Fruit fly (Drosophila melanogaster) whole organism, embryonic: Measurements from ENCODE around the gene CG44001.

ENCODE experiments used
- CG10979 ChIP-seq: fragments of 200-800 bp; sonication (Bioruptor generic); optimal IDR thresholded peaks from 2 replicates; lab custom pipeline; 2018; ENCODE audit warnings: missing biosample characterization, mild to moderate bottlenecking, missing genetic modification characterization, moderate library complexity
- CG13894 ChIP-seq: fragments of 200-800 bp; sonication (Bioruptor generic); optimal IDR thresholded peaks from 3 replicates; lab custom pipeline; 2018; ENCODE audit warnings: missing biosample characterization, mild to moderate bottlenecking, missing genetic modification characterization, moderate library complexity
- CG1602 ChIP-seq: fragments of 200-800 bp; sonication (Bioruptor generic); optimal IDR thresholded peaks from 3 replicates; lab custom pipeline; 2016; ENCODE audit warnings: missing biosample characterization, missing genetic modification characterization
- CG17829 ChIP-seq: fragments of 200-800 bp; optimal IDR thresholded peaks from 2 replicates; lab custom pipeline; 2019; ENCODE audit warnings: missing biosample characterization, mild to moderate bottlenecking, missing genetic modification characterization, moderate library complexity
- CG18599 ChIP-seq: fragments of 200-800 bp; sonication (Bioruptor generic); optimal IDR thresholded peaks from 3 replicates; lab custom pipeline; 2017; ENCODE audit warnings: missing biosample characterization, missing genetic modification characterization, mild to moderate bottlenecking, moderate library complexity, missing genetic modification reagents
- CG30020 ChIP-seq: fragments of 200-800 bp; optimal IDR thresholded peaks from 2 replicates; lab custom pipeline; 2019; ENCODE audit warnings: missing biosample characterization, mild to moderate bottlenecking, missing genetic modification characterization, moderate library complexity
- CG30403 ChIP-seq: fragments of 200-800 bp; sonication (Bioruptor generic); optimal IDR thresholded peaks from 3 replicates; lab custom pipeline; 2016; ENCODE audit warnings: missing biosample characterization, missing genetic modification characterization
- CG3163 ChIP-seq: fragments of 200-800 bp; sonication (Bioruptor generic); optimal IDR thresholded peaks from 3 replicates; lab custom pipeline; 2016; ENCODE audit warnings: missing biosample characterization, missing genetic modification characterization
- CG33213 ChIP-seq: fragments of 200-800 bp; sonication (Bioruptor generic); optimal IDR thresholded peaks from 3 replicates; lab custom pipeline; 2016; ENCODE audit warnings: missing biosample characterization, missing genetic modification characterization
- CG6654 ChIP-seq: fragments of 200-800 bp; sonication (Bioruptor generic); optimal IDR thresholded peaks from 2 replicates; lab custom pipeline; 2017; ENCODE audit warnings: missing biosample characterization, mild to moderate bottlenecking, missing genetic modification characterization
- CG6791 ChIP-seq: fragments of 200-800 bp; sonication (Bioruptor generic); IDR thresholded peaks from 3 replicates; pipeline ENCODE4 v1.3.6; 2022; ENCODE audit warnings: missing biosample characterization, missing genetic modification characterization; ENCODE audit not compliant: partially characterized antibody
- CG8290 ChIP-seq, 3 experiments: fragments of 200-800 bp; sonication (Bioruptor generic); optimal IDR thresholded peaks; 2 replicates each; lab custom pipeline; 2016 to 2019; ENCODE audit warnings: missing biosample characterization in 3 of 3, missing genetic modification characterization in 3 of 3, mild to moderate bottlenecking in 2 of 3, moderate library complexity in 1 of 3
- CG9609 ChIP-seq: fragments of 200-800 bp; sonication (Bioruptor generic); optimal IDR thresholded peaks from 3 replicates; lab custom pipeline; 2016; ENCODE audit warnings: missing biosample characterization, missing genetic modification characterization
- CG9876 ChIP-seq: fragments of 200-800 bp; sonication (Bioruptor generic); optimal IDR thresholded peaks from 2 replicates; lab custom pipeline; 2016; ENCODE audit warnings: missing biosample characterization, missing genetic modification characterization
- CTCF ChIP-seq: fragments of 200-800 bp; sonication (Bioruptor generic); optimal IDR thresholded peaks from 2 replicates; lab custom pipeline; 2017; ENCODE audit warnings: missing biosample characterization, mild to moderate bottlenecking, missing genetic modification characterization, moderate library complexity
- Ets65A ChIP-seq: fragments of 200-800 bp; sonication (Bioruptor generic); peaks from one replicate; lab custom pipeline; 2016; ENCODE audit warnings: missing biosample characterization, missing genetic modification characterization
- Hand ChIP-seq: fragments of 200-800 bp; sonication (Bioruptor generic); optimal IDR thresholded peaks from 2 replicates; lab custom pipeline; 2017; ENCODE audit warnings: mild to moderate bottlenecking, missing biosample characterization, missing genetic modification reagents, missing genetic modification characterization
- Hr39 ChIP-seq: fragments of >200 bp; optimal IDR thresholded peaks from 2 replicates; lab custom pipeline; 2017
- MESR4 ChIP-seq: fragments of 200-800 bp; sonication (Bioruptor generic); optimal IDR thresholded peaks from 2 replicates; lab custom pipeline; 2018; ENCODE audit warnings: missing biosample characterization, mild to moderate bottlenecking, missing genetic modification characterization, moderate library complexity
- Max ChIP-seq: fragments of 200-800 bp; sonication (Bioruptor generic); optimal IDR thresholded peaks from 2 replicates; lab custom pipeline; 2016; ENCODE audit warnings: missing biosample characterization, mild to moderate bottlenecking, missing genetic modification characterization
- Med ChIP-seq: fragments of 200-800 bp; sonication (Bioruptor generic); peaks from one replicate; lab custom pipeline; 2016; ENCODE audit warnings: missing biosample characterization, missing genetic modification characterization, mild to moderate bottlenecking, inconsistent platforms, moderate library complexity
- Mes4 ChIP-seq: fragments of 200-800 bp; sonication (Bioruptor generic); optimal IDR thresholded peaks from 2 replicates; lab custom pipeline; 2016; ENCODE audit warnings: missing biosample characterization, missing genetic modification characterization
- Neu2 ChIP-seq: fragments of 200-800 bp; sonication (Bioruptor generic); optimal IDR thresholded peaks from 3 replicates; lab custom pipeline; 2016; ENCODE audit warnings: missing biosample characterization, missing genetic modification characterization, borderline replicate concordance
- Rx ChIP-seq: fragments of 200-800 bp; sonication (Bioruptor generic); IDR thresholded peaks from 2 replicates; pipeline ENCODE4 v1.3.6; 2022; ENCODE audit warnings: missing biosample characterization, missing genetic modification characterization
- Scr ChIP-seq: fragments of 200-800 bp; sonication (Bioruptor generic); IDR thresholded peaks from 2 replicates; pipeline ENCODE4 v1.3.6; 2022; ENCODE audit warnings: missing biosample characterization, missing genetic modification characterization; ENCODE audit not compliant: partially characterized antibody
- Trl ChIP-seq, 3 experiments: fragments of >200 bp in 2 of 3; fragments of 200-800 bp in 1 of 3; sonication (Bioruptor generic) in 1 of 3; optimal IDR thresholded peaks; 2 replicates in 1 of 3; 3 replicates in 2 of 3; lab custom pipeline; 2016 to 2017; ENCODE audit warnings: missing biosample characterization in 1 of 3, missing genetic modification characterization in 1 of 3
- Vsx1 ChIP-seq: fragments of 200-800 bp; sonication (Bioruptor generic); optimal IDR thresholded peaks from 2 replicates; lab custom pipeline; 2017; ENCODE audit warnings: missing biosample characterization, mild to moderate bottlenecking, missing genetic modification characterization, missing genetic modification reagents
- cad ChIP-seq: fragments of >200 bp; optimal IDR thresholded peaks from 2 replicates; lab custom pipeline; 2017; ENCODE audit warnings: missing biosample characterization, missing genetic modification characterization
- emc ChIP-seq: fragments of 200-800 bp; sonication (Bioruptor generic); optimal IDR thresholded peaks from 2 replicates; lab custom pipeline; 2016; ENCODE audit warnings: missing biosample characterization, missing genetic modification characterization
- gsb-n ChIP-seq: fragments of 200-800 bp; sonication (Bioruptor generic); optimal IDR thresholded peaks from 3 replicates; lab custom pipeline; 2018; ENCODE audit warnings: missing biosample characterization, mild to moderate bottlenecking, missing genetic modification characterization
- inv ChIP-seq: fragments of 200-800 bp; sonication (Bioruptor generic); IDR thresholded peaks from 2 replicates; pipeline ENCODE4 v1.3.6; 2022; ENCODE audit warnings: missing biosample characterization, missing genetic modification characterization; ENCODE audit not compliant: partially characterized antibody
- lov ChIP-seq, 2 experiments: fragments of 200-800 bp in 1 of 2; fragments of >200 bp in 1 of 2; sonication (Bioruptor generic) in 1 of 2; IDR thresholded peaks in 1 of 2; optimal IDR thresholded peaks in 1 of 2; 2 replicates in 1 of 2; 3 replicates in 1 of 2; pipeline versions ENCODE4 v1.3.6 to Lab custom; 2017 to 2022; ENCODE audit warnings: missing biosample characterization in 1 of 2, missing genetic modification characterization in 1 of 2
- nerfin-1 ChIP-seq: fragments of 200-800 bp; sonication (Bioruptor generic); optimal IDR thresholded peaks from 3 replicates; lab custom pipeline; 2019; ENCODE audit warnings: missing biosample characterization, mild to moderate bottlenecking, missing genetic modification characterization, moderate library complexity
- peb ChIP-seq: fragments of 200-800 bp; sonication (Bioruptor generic); IDR thresholded peaks from 2 replicates; pipeline ENCODE4 v1.3.6; 2022; ENCODE audit warnings: missing biosample characterization, missing genetic modification characterization
- sim ChIP-seq: fragments of 200-800 bp; sonication (Bioruptor generic); IDR thresholded peaks from 2 replicates; pipeline ENCODE4 v1.3.6; 2022; ENCODE audit warnings: missing biosample characterization, missing genetic modification characterization
- sisA ChIP-seq: fragments of 200-800 bp; sonication (Bioruptor generic); IDR thresholded peaks from 2 replicates; pipeline ENCODE4 v1.3.6; 2022; ENCODE audit warnings: missing biosample characterization, missing genetic modification characterization
- so ChIP-seq: fragments of 200-800 bp; sonication (Bioruptor generic); IDR thresholded peaks from 3 replicates; pipeline ENCODE4 v1.3.6; 2022; ENCODE audit warnings: missing biosample characterization, missing genetic modification characterization
- sug ChIP-seq: fragments of 200-800 bp; optimal IDR thresholded peaks from 2 replicates; lab custom pipeline; 2019; ENCODE audit warnings: missing biosample characterization, mild to moderate bottlenecking, missing genetic modification characterization, moderate library complexity
- tgo ChIP-seq: fragments of 200-800 bp; sonication (Bioruptor generic); IDR thresholded peaks from 3 replicates; pipeline ENCODE4 v1.3.6; 2022; ENCODE audit warnings: missing biosample characterization, missing genetic modification characterization
- tin ChIP-seq: fragments of 200-800 bp; sonication (Bioruptor generic); optimal IDR thresholded peaks from 3 replicates; lab custom pipeline; 2016; ENCODE audit warnings: missing biosample characterization, missing genetic modification characterization
- ttk ChIP-seq: fragments of 200-800 bp; sonication (Bioruptor generic); IDR thresholded peaks from 2 replicates; pipeline ENCODE4 v2.1.2; 2022; ENCODE audit warnings: missing biosample characterization, missing genetic modification characterization
- z ChIP-seq: fragments of 200-800 bp; sonication (Bioruptor generic); IDR thresholded peaks from 3 replicates; pipeline ENCODE4 v1.3.6; 2022; ENCODE audit warnings: missing biosample characterization, missing genetic modification characterization

The CG44001 gene

dm6 chr2L:5029049-5029808, 13.8 kb upstream of the CG44001 start, which contains the start of gene Col4a1 (continued):
- TF ChIP-seq lov (optimal IDR thresholded peaks at IDR 0.05; lab: Kevin White, UChicago) (no peak), lov (GFP tag; IDR thresholded peaks at IDR 0.05; lab: Robert Waterston, UW) (no peak), CG30403 (GFP tag; lab: Kevin White, UChicago) (no peak), inv (GFP tag; lab: Robert Waterston, UW) (no peak), Max (GFP tag; lab: Kevin White, UChicago) (no peak), sug (peak; percentile 90), Scr (GFP tag; lab: Robert Waterston, UW) (no peak), CG18599 (GFP tag; lab: Kevin White, UChicago) (peak; percentile 11), CG33213 (GFP tag; lab: Kevin White, UChicago) (no peak), Vsx1 (GFP tag; lab: Kevin White, UChicago) (no peak)

dm6 chr2L:5029809-5030108, 13.3 kb upstream of the CG44001 start:
- TF ChIP-seq CG8290 (GFP tag; optimal IDR thresholded peaks at IDR 0.05; lab: Kevin White, UChicago) (no peak), CG8290 (tag; optimal IDR thresholded peaks at IDR 0.05; lab: Kevin White, UChicago) (no peak), sim (no peak), CG30020 (tag; lab: Kevin White, UChicago) (no peak), Hand (no peak), cad (GFP tag; lab: Kevin White, UChicago) (peak; percentile 55), nerfin-1 (tag; lab: Kevin White, UChicago) (no peak), CG6654 (peak; percentile 74)

DNA sequence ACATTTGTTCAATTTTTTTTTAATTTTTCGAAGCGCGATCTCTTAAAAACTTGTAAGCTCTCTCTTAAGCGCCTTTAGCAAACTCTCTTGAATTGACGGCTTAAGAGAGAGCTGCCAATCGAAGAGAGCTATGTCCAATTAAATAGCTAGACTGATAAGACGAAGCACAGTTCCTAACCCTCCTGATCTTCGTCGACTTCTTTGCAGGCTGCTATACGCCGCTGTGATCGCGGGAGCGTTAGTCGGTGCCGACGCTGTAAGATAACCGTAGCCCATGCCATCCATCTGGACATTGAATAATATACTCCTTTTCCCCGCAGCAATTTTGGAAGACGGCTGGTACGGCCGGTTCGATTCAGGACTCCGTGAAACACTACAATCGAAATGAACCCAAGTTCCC, 12.5 kb upstream of the CG44001 start:
- peak in 1 of 2 experiments; percentile 26 for TF ChIP-seq Trl (optimal IDR thresholded peaks at IDR 0.05; lab: Kevin White, UChicago)
- TF ChIP-seq Trl (GFP tag; optimal IDR thresholded peaks at IDR 0.05; lab: Kevin White, UChicago) = no peak
- TF ChIP-seq CG3163 (GFP tag; lab: Kevin White, UChicago) = peak; percentile 49
- no peak for TF ChIP-seq CG17829 (tag; lab: Kevin White, UChicago)

dm6 chr2L:5031399-5031798, 11.7 kb upstream of the CG44001 start:
- peak; percentile 32 for TF ChIP-seq Med (GFP tag; lab: Kevin White, UChicago)
- TF ChIP-seq CG13894 (tag; lab: Kevin White, UChicago) = no peak
- TF ChIP-seq Ets65A (GFP tag; lab: Kevin White, UChicago) = peak; percentile 92
- TF ChIP-seq CG3163 (GFP tag; lab: Kevin White, UChicago) = no peak

dm6 chr2L:5031886-5032285, 11.2 kb upstream of the CG44001 start:
- TF ChIP-seq Hr39 (lab: Kevin White, UChicago) (peak; percentile 53), gsb-n (tag; lab: Kevin White, UChicago) (no peak)

- TF ChIP-seq so (GFP tag; lab: Robert Waterston, UW) (no peak), emc (no peak), CTCF (peak; percentile 91), Rx (no peak), peb (no peak), CG6791 (GFP tag; lab: Robert Waterston, UW) (0 out of 3 replicates have a peak, but pooled peaks have one; percentile 5), CG1602 (no peak), ttk (GFP tag; lab: Robert Waterston, UW) (no peak), CG9609 (GFP tag; lab: Kevin White, UChicago) (no peak), tgo (no peak), CG9876 (GFP tag; lab: Kevin White, UChicago) (no peak), z (GFP tag; lab: Robert Waterston, UW) (no peak), MESR4 (GFP tag; lab: Kevin White, UChicago) (no peak), Mes4 (GFP tag; lab: Kevin White, UChicago) (no peak), Neu2 (GFP tag; lab: Kevin White, UChicago) (no peak), CG10979 (tag; lab: Kevin White, UChicago) (peak; percentile 21), tin (GFP tag; lab: Kevin White, UChicago) (no peak), sisA (GFP tag; lab: Robert Waterston, UW) (0 out of 2 replicates have a peak, but pooled peaks have one; percentile 26)
These were observed 7.0 kb upstream of the CG44001 start for dm6 chr2L:5036120-5036519.
